Fruit fly (Drosophila melanogaster) whole organism, prepupa: ENCODE measurements around the gene Ndc1.

Experiments used
- Eip78C ChIP-seq: fragments of 200-800 bp; sonication (Bioruptor generic); peaks from one replicate; lab custom pipeline; 2016; ENCODE audit warnings: missing biosample characterization, missing genetic modification characterization
- cyc ChIP-seq: fragments of 200-800 bp; sonication (Bioruptor generic); optimal IDR thresholded peaks from 3 replicates; lab custom pipeline; 2016; ENCODE audit warnings: missing biosample characterization, missing genetic modification characterization

dm6 chr3R:23947002-23947401 lies 22.8 kb downstream of the Ndc1 start:
- TF ChIP-seq Eip78C (no peak), cyc (GFP tag; lab: Kevin White, UChicago) (no peak)
